Worm (Caenorhabditis elegans): ENCODE results near the gene pept-1.

Gene pept-1

ce11 chrX:6458001-6458400 lies 1.3 kb downstream of the pept-1 start:
- TF ChIP-seq npax-4 (tag; optimal IDR thresholded peaks at IDR 0.05) (no peak), pax-1 (tag; optimal IDR thresholded peaks at IDR 0.05) (no peak), fkh-6 (tag; optimal IDR thresholded peaks at IDR 0.05) (no peak), mec-3 (tag; optimal IDR thresholded peaks at IDR 0.05; ENCODE audit: borderline replicate concordance) (no peak), F13H6.1 (tag; optimal IDR thresholded peaks at IDR 0.05) (no peak), ceh-2 (tag; optimal IDR thresholded peaks at IDR 0.05) (no peak), zip-5 (tag; optimal IDR thresholded peaks at IDR 0.05) (no peak), hlh-15 (tag; optimal IDR thresholded peaks at IDR 0.05) (no peak)

- TF ChIP-seq lim-6 (tag; optimal IDR thresholded peaks at IDR 0.05) (no peak), madf-2 (tag; optimal IDR thresholded peaks at IDR 0.05) (no peak), fkh-6 (tag; optimal IDR thresholded peaks at IDR 0.05) (no peak), ceh-30 (tag; optimal IDR thresholded peaks at IDR 0.05) (no peak), zip-5 (tag; optimal IDR thresholded peaks at IDR 0.05) (no peak), sox-4 (tag; optimal IDR thresholded peaks at IDR 0.05) (no peak), pha-2 (tag; optimal IDR thresholded peaks at IDR 0.05) (no peak), gmeb-2 (tag; optimal IDR thresholded peaks at IDR 0.05) (no peak), hlh-30 (tag; optimal IDR thresholded peaks at IDR 0.05; ENCODE audit: insufficient read depth) (no peak)
These were observed 1.8 kb downstream of the pept-1 start for ce11 chrX:6458467-6458866.

DNA sequence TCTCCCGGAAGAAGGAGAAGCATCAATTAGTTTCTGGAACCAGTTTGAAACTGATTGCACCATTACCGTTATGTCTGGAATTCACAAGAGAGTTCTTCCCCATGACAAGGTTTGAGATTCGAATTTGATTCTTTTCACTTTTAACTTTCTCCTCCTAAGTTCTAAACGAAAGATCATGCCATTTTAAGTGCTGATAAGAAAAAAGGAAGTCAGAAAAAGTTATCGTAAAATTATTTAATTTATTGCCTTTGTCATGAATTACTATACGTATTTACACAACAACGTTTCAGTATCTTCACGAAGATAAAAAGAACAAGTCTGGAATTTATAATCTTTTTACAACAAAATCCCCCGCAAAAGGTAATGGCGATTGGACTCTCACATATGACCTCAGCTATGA lies 3.5 kb downstream of the pept-1 start:
- TF ChIP-seq ceh-19 (GFP tag; optimal IDR thresholded peaks at IDR 0.05) = no peak
- no peak for TF ChIP-seq ceh-9 (tag; optimal IDR thresholded peaks at IDR 0.05)
- TF ChIP-seq hlh-8 (tag; optimal IDR thresholded peaks at IDR 0.05) = no peak
- no peak for TF ChIP-seq elt-4 (tag; optimal IDR thresholded peaks at IDR 0.05)
- no peak for TF ChIP-seq odd-2 (tag; optimal IDR thresholded peaks at IDR 0.05)
- no peak for TF ChIP-seq lim-6 (tag; optimal IDR thresholded peaks at IDR 0.05)
- no peak for TF ChIP-seq madf-2 (tag; optimal IDR thresholded peaks at IDR 0.05)
- TF ChIP-seq unc-86 (tag; optimal IDR thresholded peaks at IDR 0.05) = no peak
- TF ChIP-seq ceh-45 (GFP tag; IDR thresholded peaks at IDR 0.05) = no peak
- no peak for TF ChIP-seq T23F11.4 (GFP tag; optimal IDR thresholded peaks at IDR 0.05)
- TF ChIP-seq nfya-1 (tag; optimal IDR thresholded peaks at IDR 0.05) = no peak
- no peak for TF ChIP-seq ceh-24 (tag; optimal IDR thresholded peaks at IDR 0.05)
- TF ChIP-seq fax-1 (tag; optimal IDR thresholded peaks at IDR 0.05) = no peak
- no peak for TF ChIP-seq unc-3 (GFP tag; conservative IDR thresholded peaks at IDR 0.05)
- no peak for TF ChIP-seq unc-3 (tag; optimal IDR thresholded peaks at IDR 0.05)
- no peak for TF ChIP-seq K02D7.2 (tag; optimal IDR thresholded peaks at IDR 0.05)
- no peak for TF ChIP-seq ceh-22 (tag; optimal IDR thresholded peaks at IDR 0.05)

DNA sequence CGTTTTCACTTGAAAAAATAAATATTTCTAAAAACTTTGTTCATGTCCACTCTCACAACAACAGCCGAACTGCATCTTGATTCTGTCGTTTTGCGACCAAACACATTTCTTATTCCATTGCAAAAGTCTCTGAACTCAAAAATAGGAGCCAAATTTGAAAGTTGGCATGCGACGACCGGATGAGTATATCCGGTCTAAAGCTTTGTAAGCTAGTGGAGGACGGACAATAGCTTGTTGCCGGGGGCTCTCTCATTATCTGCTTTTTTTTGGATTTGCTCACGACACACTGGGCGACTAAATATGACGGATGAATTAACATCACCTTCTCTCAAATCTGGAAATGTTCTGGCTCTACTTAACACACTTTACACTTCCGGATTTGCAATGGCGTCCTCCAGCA lies 5.1 kb downstream of the pept-1 start, which contains the start of gene K04E7.1:
TSS of gene K04E7.1 (plus strand) at position 301 of the 400 bp plus-strand sequence.
- TF ChIP-seq C08G9.2 (tag; optimal IDR thresholded peaks at IDR 0.05) = no peak
- no peak for TF ChIP-seq madf-2 (tag; optimal IDR thresholded peaks at IDR 0.05)
- no peak for TF ChIP-seq pag-3 (tag; optimal IDR thresholded peaks at IDR 0.05; ENCODE audit: borderline replicate concordance)
- TF ChIP-seq ets-4 (tag; optimal IDR thresholded peaks at IDR 0.05) = no peak
- no peak for TF ChIP-seq K02D7.2 (tag; optimal IDR thresholded peaks at IDR 0.05)
- TF ChIP-seq hlh-30 (tag; optimal IDR thresholded peaks at IDR 0.05; ENCODE audit: insufficient read depth) = no peak

DNA sequence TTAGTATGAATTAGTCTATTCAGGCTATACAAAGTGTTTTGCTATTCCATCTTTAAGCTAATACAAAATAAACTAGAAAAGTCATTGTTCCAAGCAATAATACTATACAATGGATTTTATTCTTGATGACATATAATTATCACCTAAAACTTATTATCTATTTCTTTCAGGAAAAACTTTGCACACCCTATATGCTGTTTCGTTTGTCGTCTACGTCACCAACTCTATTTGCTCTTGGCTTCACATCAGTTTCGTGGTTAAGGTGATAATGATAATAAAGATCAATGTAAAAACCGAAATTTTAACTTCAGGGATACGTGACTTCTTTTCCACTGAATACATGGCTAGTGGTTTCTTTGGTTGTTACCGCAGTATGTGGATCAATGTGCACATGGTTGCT lies 5.8 kb downstream of the pept-1 start:
- no peak for TF ChIP-seq hlh-30 (tag; optimal IDR thresholded peaks at IDR 0.05; ENCODE audit: insufficient read depth)
- no peak for TF ChIP-seq lim-6 (tag; optimal IDR thresholded peaks at IDR 0.05)
- TF ChIP-seq che-1 (tag; optimal IDR thresholded peaks at IDR 0.05) = no peak
- no peak for TF ChIP-seq fkh-6 (tag; optimal IDR thresholded peaks at IDR 0.05)
- TF ChIP-seq zip-5 (tag; optimal IDR thresholded peaks at IDR 0.05) = no peak
- no peak for TF ChIP-seq Y22D7AL.16 (tag; optimal IDR thresholded peaks at IDR 0.05)
- no peak for TF ChIP-seq unc-55 (GFP tag; optimal IDR thresholded peaks at IDR 0.05)
